Fruit fly (Drosophila melanogaster): Measurements from ENCODE around the gene RabX6.

RabX6 gene

DNA sequence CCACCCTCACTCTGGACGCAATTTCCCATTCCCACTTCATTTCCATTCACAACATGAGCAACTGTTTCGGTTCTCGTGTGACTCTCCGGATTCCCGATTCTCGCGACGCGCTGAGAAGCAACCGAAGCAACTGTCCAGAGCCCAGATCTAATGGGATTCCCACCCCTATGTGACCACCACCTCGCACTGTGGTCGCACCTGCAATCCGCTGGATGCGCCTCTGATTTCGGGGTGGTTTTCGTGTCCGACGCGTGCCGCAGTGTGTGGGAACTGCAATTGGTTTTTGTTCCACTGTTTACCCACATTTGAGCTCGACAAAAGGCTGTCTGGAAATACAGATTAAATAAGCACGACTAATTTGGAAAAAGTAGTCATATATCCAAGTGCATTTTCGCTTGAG, 14.5 kb upstream of the RabX6 start:
- TF ChIP-seq CG12605 (GFP tag; IDR thresholded peaks at IDR 0.05) (no peak), CG4496 (GFP tag; IDR thresholded peaks at IDR 0.05) (no peak), Snoo (tag; optimal IDR thresholded peaks at IDR 0.05) (no peak), CG8159 (tag; optimal IDR thresholded peaks at IDR 0.05) (no peak), CG34367 (tag; optimal IDR thresholded peaks at IDR 0.05) (no peak), Pif1B (GFP tag; optimal IDR thresholded peaks at IDR 0.05) (no peak), CG17806 (tag; optimal IDR thresholded peaks at IDR 0.05) (no peak), CG13204 (GFP tag; optimal IDR thresholded peaks at IDR 0.05) (no peak), CG32121 (GFP tag; IDR thresholded peaks at IDR 0.05) (no peak), Ets98B (GFP tag; IDR thresholded peaks at IDR 0.05) (no peak)

DNA sequence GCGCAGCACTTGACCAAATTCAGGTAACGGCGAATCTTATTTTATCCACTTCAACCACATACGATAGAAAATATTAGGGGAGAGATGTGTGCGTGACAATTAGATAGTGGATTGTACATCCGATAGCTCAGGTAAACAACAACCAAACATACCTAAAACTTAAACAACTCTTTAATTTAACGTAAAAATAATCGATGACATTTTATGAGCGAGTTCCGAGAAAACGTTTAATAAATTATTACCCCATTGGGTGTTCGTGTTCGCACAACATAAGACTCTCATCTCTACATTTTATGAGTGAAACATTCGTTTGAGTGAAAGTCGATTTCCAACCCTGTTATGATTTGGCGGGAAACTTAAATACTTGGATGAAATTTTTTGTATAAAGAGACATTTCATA, 10.1 kb upstream of the RabX6 start, which contains the start of gene CG17129:
CG17129 (minus strand) TSS at position 69 of the 400 bp plus-strand sequence.
- TF ChIP-seq Pif1A (GFP tag; optimal IDR thresholded peaks at IDR 0.05) (peak; percentile 7), gl (tag; optimal IDR thresholded peaks at IDR 0.05) (no peak), CG32121 (GFP tag; IDR thresholded peaks at IDR 0.05) (peak; percentile 32; the same call in 1 of the 2 replicates), CG14655 (GFP tag; optimal IDR thresholded peaks at IDR 0.05) (peak; percentile 6), fd96Ca (GFP tag; IDR thresholded peaks at IDR 0.05) (peak; percentile 40; the same call in 1 of the 3 replicates), CG15710 (tag; optimal IDR thresholded peaks at IDR 0.05) (no peak), EcR (GFP tag; optimal IDR thresholded peaks at IDR 0.05) (no peak), CG4496 (GFP tag; IDR thresholded peaks at IDR 0.05) (no peak; the same call in 2 of the 3 replicates), D1 (tag; optimal IDR thresholded peaks at IDR 0.05) (no peak), Ets98B (GFP tag; IDR thresholded peaks at IDR 0.05) (peak; percentile 40; the same call in 1 of the 2 replicates), rn (GFP tag; IDR thresholded peaks at IDR 0.05) (peak; percentile 34; the same call in 1 of the 2 replicates), CG10348 (GFP tag; IDR thresholded peaks at IDR 0.05) (no peak), CG17806 (tag; optimal IDR thresholded peaks at IDR 0.05) (no peak), CG13204 (GFP tag; optimal IDR thresholded peaks at IDR 0.05) (no peak), CG8301 (tag; optimal IDR thresholded peaks at IDR 0.05) (peak; percentile 36), Snoo (tag; optimal IDR thresholded peaks at IDR 0.05) (no peak), CG12605 (GFP tag; IDR thresholded peaks at IDR 0.05) (no peak), Pif1B (GFP tag; optimal IDR thresholded peaks at IDR 0.05) (no peak), CG34367 (tag; optimal IDR thresholded peaks at IDR 0.05) (no peak), CG8159 (tag; optimal IDR thresholded peaks at IDR 0.05) (peak; percentile 3), CG9948 (tag; optimal IDR thresholded peaks at IDR 0.05) (no peak)

dm6 chr3L:681793-682369, 8.4 kb upstream of the RabX6 start:
- TF ChIP-seq CG12605 (GFP tag; IDR thresholded peaks at IDR 0.05), result no peak
- TF ChIP-seq CG8159 (tag; optimal IDR thresholded peaks at IDR 0.05), result peak; percentile 34
- no peak for TF ChIP-seq CG13204 (GFP tag; optimal IDR thresholded peaks at IDR 0.05)
- peak; percentile 19 for TF ChIP-seq CG15710 (tag; optimal IDR thresholded peaks at IDR 0.05)
- TF ChIP-seq CG32121 (GFP tag; IDR thresholded peaks at IDR 0.05), result 0 out of 2 replicates have a peak, but pooled peaks have one; percentile 14
- TF ChIP-seq CG14655 (GFP tag; optimal IDR thresholded peaks at IDR 0.05), result no peak
- TF ChIP-seq D1 (tag; optimal IDR thresholded peaks at IDR 0.05), result no peak
- no peak for TF ChIP-seq CG17806 (tag; optimal IDR thresholded peaks at IDR 0.05)
- TF ChIP-seq CG10348 (GFP tag; IDR thresholded peaks at IDR 0.05), result no peak
- TF ChIP-seq Pif1A (GFP tag; optimal IDR thresholded peaks at IDR 0.05), result peak; percentile 22
- peak; percentile 58 for TF ChIP-seq Pif1B (GFP tag; optimal IDR thresholded peaks at IDR 0.05)
- peak; percentile 23 for TF ChIP-seq Snoo (tag; optimal IDR thresholded peaks at IDR 0.05)
- TF ChIP-seq fd96Ca (GFP tag; IDR thresholded peaks at IDR 0.05), result no peak
- no peak for TF ChIP-seq EcR (GFP tag; optimal IDR thresholded peaks at IDR 0.05)
- no peak for TF ChIP-seq CG34367 (tag; optimal IDR thresholded peaks at IDR 0.05)
- no peak for TF ChIP-seq CG9948 (tag; optimal IDR thresholded peaks at IDR 0.05)
- TF ChIP-seq gl (tag; optimal IDR thresholded peaks at IDR 0.05), result no peak
- no peak for TF ChIP-seq rn (GFP tag; IDR thresholded peaks at IDR 0.05)
- TF ChIP-seq CG4496 (GFP tag; IDR thresholded peaks at IDR 0.05), result peak; percentile 48; the same call in 1 of the 3 replicates
- no peak for TF ChIP-seq CG8301 (tag; optimal IDR thresholded peaks at IDR 0.05)
- peak; percentile 33; the same call in 1 of the 2 replicates for TF ChIP-seq Ets98B (GFP tag; IDR thresholded peaks at IDR 0.05)

DNA sequence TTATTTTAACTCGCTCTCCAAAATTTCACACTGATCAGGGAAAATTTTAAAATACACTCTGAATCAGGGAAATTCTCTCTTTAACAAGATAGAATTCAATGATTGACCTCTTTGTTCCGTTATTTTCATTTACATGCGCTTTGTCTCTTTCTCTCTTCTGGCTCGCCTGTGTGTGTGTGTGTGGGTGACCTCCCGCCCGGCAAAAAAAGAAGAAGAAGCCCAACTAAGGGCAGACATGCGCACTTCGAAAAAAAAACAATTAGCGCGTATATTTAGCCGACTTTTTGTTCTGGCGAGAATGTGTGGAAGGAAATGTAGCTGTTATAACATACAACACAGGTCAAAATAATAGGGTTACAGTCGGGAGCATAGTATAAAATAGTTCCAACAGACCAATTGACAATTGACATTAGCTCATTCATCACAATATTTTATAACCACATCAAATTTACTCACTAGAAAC, 7.9 kb upstream of the RabX6 start, which contains the start of gene CG3386:
CG3386 (minus strand) TSS at position 51 of the 463 bp plus-strand sequence.
- TF ChIP-seq gl (tag; optimal IDR thresholded peaks at IDR 0.05) (peak; percentile 0), CG14655 (GFP tag; optimal IDR thresholded peaks at IDR 0.05) (no peak), D1 (tag; optimal IDR thresholded peaks at IDR 0.05) (no peak), CG17806 (tag; optimal IDR thresholded peaks at IDR 0.05) (no peak), Pif1B (GFP tag; optimal IDR thresholded peaks at IDR 0.05) (no peak), CG10348 (GFP tag; IDR thresholded peaks at IDR 0.05) (no peak), EcR (GFP tag; optimal IDR thresholded peaks at IDR 0.05) (peak; percentile 37), CG12605 (GFP tag; IDR thresholded peaks at IDR 0.05) (0 out of 2 replicates have a peak, but pooled peaks have one; percentile 30), Snoo (tag; optimal IDR thresholded peaks at IDR 0.05) (no peak), CG8159 (tag; optimal IDR thresholded peaks at IDR 0.05) (no peak), CG15710 (tag; optimal IDR thresholded peaks at IDR 0.05) (no peak), CG8301 (tag; optimal IDR thresholded peaks at IDR 0.05) (peak; percentile 1), rn (GFP tag; IDR thresholded peaks at IDR 0.05) (no peak), CG34367 (tag; optimal IDR thresholded peaks at IDR 0.05) (no peak), CG13204 (GFP tag; optimal IDR thresholded peaks at IDR 0.05) (peak; percentile 30), Ets98B (GFP tag; IDR thresholded peaks at IDR 0.05) (no peak; the same call in 1 of the 2 replicates), CG9948 (tag; optimal IDR thresholded peaks at IDR 0.05) (no peak), CG4496 (GFP tag; IDR thresholded peaks at IDR 0.05) (peak; percentile 9; the same call in 1 of the 3 replicates), fd96Ca (GFP tag; IDR thresholded peaks at IDR 0.05) (no peak), Pif1A (GFP tag; optimal IDR thresholded peaks at IDR 0.05) (peak; percentile 51), CG32121 (GFP tag; IDR thresholded peaks at IDR 0.05) (no peak)
